Worm (Caenorhabditis elegans): ENCODE data around the gene tag-196.
A peak's percentile ranks its signal among the peaks of the same experiment; 100 is the strongest.

tag-196 gene

ce11 chrV:8599192-8599591 is 4.5 kb downstream of the tag-196 start, which contains the start of gene F41E6.7:
F41E6.7 (minus strand) TSS chrV:8599292.
- TF ChIP-seq ceh-13 (GFP tag; optimal IDR thresholded peaks at IDR 0.05) (no peak), scrt-1 (GFP tag; IDR thresholded peaks at IDR 0.05) (no peak), sea-1 (GFP tag; conservative IDR thresholded peaks at IDR 0.05) (no peak), tbx-11 (GFP tag; IDR thresholded peaks at IDR 0.05) (no peak), tbx-37 (GFP tag; conservative IDR thresholded peaks at IDR 0.05) (no peak), aly-1 (tag; optimal IDR thresholded peaks at IDR 0.05) (no peak), hnd-1 (tag; optimal IDR thresholded peaks at IDR 0.05) (no peak), hmg-4 (GFP tag; optimal IDR thresholded peaks at IDR 0.05) (no peak), flt-1 (GFP tag; IDR thresholded peaks at IDR 0.05) (no peak)

ce11 chrV:8599957-8600356 is 5.2 kb downstream of the tag-196 start:
- TF ChIP-seq hmg-4 (GFP tag; optimal IDR thresholded peaks at IDR 0.05) (no peak), scrt-1 (GFP tag; IDR thresholded peaks at IDR 0.05) (no peak), ceh-36 (tag; optimal IDR thresholded peaks at IDR 0.05) (no peak), ceh-13 (GFP tag; optimal IDR thresholded peaks at IDR 0.05) (no peak), pes-1 (GFP tag; IDR thresholded peaks at IDR 0.05) (no peak), F13C5.2 (tag; optimal IDR thresholded peaks at IDR 0.05) (no peak), tbx-37 (GFP tag; conservative IDR thresholded peaks at IDR 0.05) (no peak), ama-1 (optimal IDR thresholded peaks at IDR 0.05) (no peak), hmbx-1 (tag; optimal IDR thresholded peaks at IDR 0.05) (no peak)

ce11 chrV:8601420-8601819 is 6.7 kb downstream of the tag-196 start, which contains the start of gene F41E6.8:
F41E6.8 (minus strand) TSS chrV:8601520.
- TF ChIP-seq scrt-1 (GFP tag; IDR thresholded peaks at IDR 0.05) (no peak), hmg-4 (GFP tag; optimal IDR thresholded peaks at IDR 0.05) (no peak), B0310.2 (tag; optimal IDR thresholded peaks at IDR 0.05) (no peak), tbx-37 (GFP tag; conservative IDR thresholded peaks at IDR 0.05) (no peak), sea-1 (GFP tag; conservative IDR thresholded peaks at IDR 0.05) (no peak), hmbx-1 (tag; optimal IDR thresholded peaks at IDR 0.05) (no peak), ama-1 (optimal IDR thresholded peaks at IDR 0.05) (no peak), pes-1 (GFP tag; IDR thresholded peaks at IDR 0.05) (no peak), aly-1 (tag; optimal IDR thresholded peaks at IDR 0.05) (no peak)

ce11 chrV:8602638-8603037 is 7.9 kb downstream of the tag-196 start, which contains the start of gene F41E6.15:
F41E6.15 (minus strand) TSS chrV:8602738.
- no peak for TF ChIP-seq scrt-1 (GFP tag; IDR thresholded peaks at IDR 0.05)
- no peak for TF ChIP-seq hmbx-1 (tag; optimal IDR thresholded peaks at IDR 0.05)
- TF ChIP-seq sea-1 (GFP tag; conservative IDR thresholded peaks at IDR 0.05): no peak
- no peak for TF ChIP-seq B0310.2 (tag; optimal IDR thresholded peaks at IDR 0.05)
- no peak for TF ChIP-seq F13C5.2 (tag; optimal IDR thresholded peaks at IDR 0.05)
- TF ChIP-seq ama-1 (optimal IDR thresholded peaks at IDR 0.05): no peak
- TF ChIP-seq hmg-4 (GFP tag; optimal IDR thresholded peaks at IDR 0.05): no peak
- no peak for TF ChIP-seq ets-7 (tag; optimal IDR thresholded peaks at IDR 0.05)
- TF ChIP-seq hnd-1 (tag; optimal IDR thresholded peaks at IDR 0.05): no peak
- TF ChIP-seq pes-1 (GFP tag; IDR thresholded peaks at IDR 0.05): no peak

- no peak for TF ChIP-seq hmbx-1 (tag; optimal IDR thresholded peaks at IDR 0.05)
- no peak for TF ChIP-seq ceh-13 (GFP tag; optimal IDR thresholded peaks at IDR 0.05)
- no peak for TF ChIP-seq hnd-1 (tag; optimal IDR thresholded peaks at IDR 0.05)
- TF ChIP-seq flt-1 (GFP tag; IDR thresholded peaks at IDR 0.05): no peak
- no peak for TF ChIP-seq pes-1 (GFP tag; IDR thresholded peaks at IDR 0.05)
- TF ChIP-seq F13C5.2 (tag; optimal IDR thresholded peaks at IDR 0.05): no peak
- no peak for TF ChIP-seq ets-7 (tag; optimal IDR thresholded peaks at IDR 0.05)
- no peak for TF ChIP-seq sea-1 (GFP tag; conservative IDR thresholded peaks at IDR 0.05)
- TF ChIP-seq B0310.2 (tag; optimal IDR thresholded peaks at IDR 0.05): no peak
- no peak for TF ChIP-seq scrt-1 (GFP tag; IDR thresholded peaks at IDR 0.05)
- no peak for TF ChIP-seq hmg-4 (GFP tag; optimal IDR thresholded peaks at IDR 0.05)
- no peak for TF ChIP-seq aly-1 (tag; optimal IDR thresholded peaks at IDR 0.05)
- no peak for TF ChIP-seq tbx-37 (GFP tag; conservative IDR thresholded peaks at IDR 0.05)
These were observed 8.6 kb downstream of the tag-196 start, which contains the start of gene F41E6.5 for ce11 chrV:8603272-8603671. F41E6.5 (plus strand) TSS chrV:8603480.

ce11 chrV:8606099-8606696 is 11.5 kb downstream of the tag-196 start, which contains the start of gene vps-60:
vps-60 (minus strand) TSS chrV:8606128.
- TF ChIP-seq aly-1 (tag; optimal IDR thresholded peaks at IDR 0.05): no peak
- no peak for TF ChIP-seq hmbx-1 (tag; optimal IDR thresholded peaks at IDR 0.05)
- peak; percentile 57 for TF ChIP-seq F13C5.2 (tag; optimal IDR thresholded peaks at IDR 0.05)
- no peak for TF ChIP-seq pes-1 (GFP tag; IDR thresholded peaks at IDR 0.05)
- TF ChIP-seq sea-1 (GFP tag; conservative IDR thresholded peaks at IDR 0.05): peak; percentile 28; the same call in 1 of the 2 replicates
- TF ChIP-seq ama-1 (optimal IDR thresholded peaks at IDR 0.05): no peak
- no peak for TF ChIP-seq hnd-1 (tag; optimal IDR thresholded peaks at IDR 0.05)
- TF ChIP-seq tra-4 (tag; optimal IDR thresholded peaks at IDR 0.05): no peak
- TF ChIP-seq flt-1 (GFP tag; IDR thresholded peaks at IDR 0.05): peak; percentile 44; the same call in 1 of the 2 replicates
- peak; percentile 11 for TF ChIP-seq ets-7 (tag; optimal IDR thresholded peaks at IDR 0.05)
- TF ChIP-seq tbx-11 (GFP tag; IDR thresholded peaks at IDR 0.05): no peak
- no peak for TF ChIP-seq tbx-37 (GFP tag; conservative IDR thresholded peaks at IDR 0.05)
- no peak for TF ChIP-seq scrt-1 (GFP tag; IDR thresholded peaks at IDR 0.05)
- TF ChIP-seq hmg-4 (GFP tag; optimal IDR thresholded peaks at IDR 0.05): peak; percentile 61
- no peak for TF ChIP-seq ceh-36 (tag; optimal IDR thresholded peaks at IDR 0.05)
- no peak for TF ChIP-seq ceh-13 (GFP tag; optimal IDR thresholded peaks at IDR 0.05)
- TF ChIP-seq B0310.2 (tag; optimal IDR thresholded peaks at IDR 0.05): no peak

ce11 chrV:8607353-8607850 is 12.7 kb downstream of the tag-196 start, which contains the start of gene smk-1:
smk-1 (plus strand) TSS chrV:8607800.
- no peak for TF ChIP-seq aly-1 (tag; optimal IDR thresholded peaks at IDR 0.05)
- TF ChIP-seq tbx-37 (GFP tag; conservative IDR thresholded peaks at IDR 0.05): no peak
- TF ChIP-seq tbx-11 (GFP tag; IDR thresholded peaks at IDR 0.05): no peak
- TF ChIP-seq sea-1 (GFP tag; conservative IDR thresholded peaks at IDR 0.05): no peak
- no peak for TF ChIP-seq hmbx-1 (tag; optimal IDR thresholded peaks at IDR 0.05)
